Worm (Caenorhabditis elegans) whole organism, L4/young adult: ENCODE data around the gene K08E4.8.

Experiments used
- dao-5 ChIP-seq: sonication (generic microtip); optimal IDR thresholded peaks from 2 replicates; lab custom pipeline; 2016; ENCODE audit warnings: missing genotype, missing genetic modification characterization, moderate library complexity, missing compliant biosample characterization
- him-1 ChIP-seq: sonication (generic microtip); optimal IDR thresholded peaks from 2 replicates; lab custom pipeline; 2016; ENCODE audit warnings: missing genotype, missing genetic modification reagents, missing genetic modification characterization, missing compliant biosample characterization

DNA sequence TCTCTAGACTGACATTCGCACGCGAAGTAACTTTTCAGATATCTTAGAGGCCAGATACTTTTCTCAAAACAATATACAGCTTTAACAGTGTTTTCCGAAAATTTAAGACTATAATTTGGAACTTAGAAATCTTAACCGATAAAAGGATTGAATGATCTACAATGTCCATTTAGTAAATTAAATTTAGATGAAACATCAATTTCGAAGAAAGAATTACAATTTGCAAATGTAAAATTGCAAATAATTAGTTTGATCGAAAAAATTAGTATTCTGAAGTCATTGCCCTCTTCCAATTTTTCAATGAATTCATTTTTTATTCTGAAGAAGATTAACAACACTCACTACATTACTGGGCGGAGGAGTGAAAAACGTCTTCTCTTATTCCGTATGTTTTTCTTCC is 7.5 kb upstream of the K08E4.8 start, which contains the start of gene bath-37:
- no peak for TF ChIP-seq dao-5 (tag; lab: Kevin White, UChicago)
- TF ChIP-seq him-1 (tag; lab: Kevin White, UChicago), result no peak
